Worm (Caenorhabditis elegans): ENCODE measurements around the gene sdf-9.
A peak's percentile ranks its signal among the peaks of the same experiment; 100 is the strongest.

Gene sdf-9

ce11 chrV:20830409-20830808 is 32.4 kb downstream of the sdf-9 start:
- TF ChIP-seq F26F4.8 (GFP tag; conservative IDR thresholded peaks at IDR 0.05) (no peak), dmd-6 (GFP tag; IDR thresholded peaks at IDR 0.05) (peak; percentile 56; the same call in 1 of the 2 replicates)

ce11 chrV:20831867-20832266 is 33.8 kb downstream of the sdf-9 start:
- TF ChIP-seq dmd-9 (GFP tag; IDR thresholded peaks at IDR 0.05), result no peak
- peak in 1 of 2 experiments; percentile 25 for TF ChIP-seq lsy-2 (tag; optimal IDR thresholded peaks at IDR 0.05)
- peak; percentile 68 for TF ChIP-seq hlh-30 (tag; optimal IDR thresholded peaks at IDR 0.05; ENCODE audit: insufficient read depth)
- no peak for TF ChIP-seq cey-2 (tag; optimal IDR thresholded peaks at IDR 0.05; ENCODE audit: borderline replicate concordance, insufficient read depth)
- peak; percentile 64 for TF ChIP-seq mes-2 (tag; optimal IDR thresholded peaks at IDR 0.05; ENCODE audit: poor library complexity, severe bottlenecking)
- TF ChIP-seq ctbp-1 (GFP tag; IDR thresholded peaks at IDR 0.05), result no peak
- TF ChIP-seq vab-7 (GFP tag; IDR thresholded peaks at IDR 0.05), result no peak
- no peak for TF ChIP-seq rbr-2 (tag; optimal IDR thresholded peaks at IDR 0.05)
- no peak for TF ChIP-seq daf-12 (tag; optimal IDR thresholded peaks at IDR 0.05)
- TF ChIP-seq hlh-11 (tag; optimal IDR thresholded peaks at IDR 0.05), result peak; percentile 68
- no peak for TF ChIP-seq lin-13 (GFP tag; optimal IDR thresholded peaks at IDR 0.05)
- no peak for TF ChIP-seq tag-97 (GFP tag; IDR thresholded peaks at IDR 0.05)
- peak; percentile 85 for TF ChIP-seq mxl-3 (GFP tag; optimal IDR thresholded peaks at IDR 0.05)
- TF ChIP-seq aly-2 (tag; optimal IDR thresholded peaks at IDR 0.05), result no peak
- TF ChIP-seq nhr-102 (tag; optimal IDR thresholded peaks at IDR 0.05), result no peak
- no peak for TF ChIP-seq spr-1 (tag; optimal IDR thresholded peaks at IDR 0.05)
- no peak for TF ChIP-seq lin-1 (GFP tag; IDR thresholded peaks at IDR 0.05)
- TF ChIP-seq spr-3 (GFP tag; optimal IDR thresholded peaks at IDR 0.05), result no peak
- peak; percentile 52 for TF ChIP-seq pqm-1 (tag; optimal IDR thresholded peaks at IDR 0.05)
- TF ChIP-seq nhr-25 (tag; optimal IDR thresholded peaks at IDR 0.05; ENCODE audit: borderline replicate concordance, insufficient read depth), result no peak
- TF ChIP-seq madf-5 (GFP tag; IDR thresholded peaks at IDR 0.05), result no peak
- no peak for TF ChIP-seq daf-19 (GFP tag; conservative IDR thresholded peaks at IDR 0.05)
- no peak for TF ChIP-seq nhr-76 (tag; optimal IDR thresholded peaks at IDR 0.05)
- TF ChIP-seq nhr-111 (GFP tag; optimal IDR thresholded peaks at IDR 0.05), result no peak
- no peak for TF ChIP-seq Y5F2A.4 (GFP tag; optimal IDR thresholded peaks at IDR 0.05)
- TF ChIP-seq dve-1 (tag; optimal IDR thresholded peaks at IDR 0.05; ENCODE audit: insufficient read depth), result peak; percentile 49
- TF ChIP-seq egl-43 (GFP tag; IDR thresholded peaks at IDR 0.05), result no peak
- TF ChIP-seq ceh-44 (GFP tag; IDR thresholded peaks at IDR 0.05), result no peak
- TF ChIP-seq F37D6.2 (tag; optimal IDR thresholded peaks at IDR 0.05), result no peak
- TF ChIP-seq zfp-2 (tag; optimal IDR thresholded peaks at IDR 0.05), result no peak
- TF ChIP-seq duxl-1 (tag; optimal IDR thresholded peaks at IDR 0.05; ENCODE audit: poor library complexity), result no peak
- no peak for TF ChIP-seq daf-16 (GFP tag; optimal IDR thresholded peaks at IDR 0.05)
- TF ChIP-seq daf-16 (tag; optimal IDR thresholded peaks at IDR 0.05), result peak; percentile 79
- TF ChIP-seq mep-1 (tag; optimal IDR thresholded peaks at IDR 0.05), result peak; percentile 27
- TF ChIP-seq mdl-1 (tag; optimal IDR thresholded peaks at IDR 0.05), result peak in 1 of 2 experiments; percentile 58
- TF ChIP-seq attf-4 (tag; optimal IDR thresholded peaks at IDR 0.05), result no peak
- TF ChIP-seq dmd-6 (GFP tag; IDR thresholded peaks at IDR 0.05), result peak; percentile 84
- TF ChIP-seq nhr-28 (tag; optimal IDR thresholded peaks at IDR 0.05), result peak; percentile 79
- TF ChIP-seq zfp-3 (GFP tag; conservative IDR thresholded peaks at IDR 0.05), result no peak
- no peak for TF ChIP-seq unc-62 (GFP tag; optimal IDR thresholded peaks at IDR 0.05 in 1 of 2)
- no peak for TF ChIP-seq unc-62 (tag; optimal IDR thresholded peaks at IDR 0.05)
- peak; percentile 39 for TF ChIP-seq nhr-48 (tag; optimal IDR thresholded peaks at IDR 0.05)
- TF ChIP-seq T26A8.4 (GFP tag; IDR thresholded peaks at IDR 0.05), result 0 out of 2 replicates have a peak, but pooled peaks have one; percentile 29
- TF ChIP-seq nhr-237 (tag; optimal IDR thresholded peaks at IDR 0.05), result no peak
- peak; percentile 41 for TF ChIP-seq nhr-6 (tag; optimal IDR thresholded peaks at IDR 0.05)
